Worm (Caenorhabditis elegans) whole organism, early embryonic: Measurements from ENCODE around the gene moc-6.

Experiments used
- B0310.2 ChIP-seq: sonication (generic microtip); optimal IDR thresholded peaks from 2 replicates; lab custom pipeline; 2016; ENCODE audit warnings: mild to moderate bottlenecking, missing genetic modification characterization, missing compliant biosample characterization
- F13C5.2 ChIP-seq: sonication (generic microtip); optimal IDR thresholded peaks from 2 replicates; lab custom pipeline; 2017; ENCODE audit warnings: mild to moderate bottlenecking, missing genetic modification characterization, inconsistent platforms, missing compliant biosample characterization
- aly-1 ChIP-seq: sonication (generic microtip); optimal IDR thresholded peaks from 2 replicates; lab custom pipeline; 2016; ENCODE audit warnings: missing genetic modification characterization, missing compliant biosample characterization
- ama-1 ChIP-seq: fragments of 150-350 bp; optimal IDR thresholded peaks from 2 replicates; lab custom pipeline; 2014
- ceh-13 ChIP-seq: fragments of 200-800 bp; sonication (Bioruptor generic); optimal IDR thresholded peaks from 2 replicates; lab custom pipeline; 2018; ENCODE audit warnings: mild to moderate bottlenecking, missing genetic modification characterization, missing compliant biosample characterization
- ceh-36 ChIP-seq: sonication (generic microtip); optimal IDR thresholded peaks from 2 replicates; lab custom pipeline; 2016; ENCODE audit warnings: missing genetic modification characterization, inconsistent platforms, missing compliant biosample characterization
- ets-7 ChIP-seq: sonication (generic microtip); optimal IDR thresholded peaks from 2 replicates; lab custom pipeline; 2016; ENCODE audit warnings: missing genotype, missing genetic modification characterization, missing compliant biosample characterization
- flt-1 ChIP-seq: fragments of 200-800 bp; sonication (Bioruptor generic); IDR thresholded peaks from 2 replicates; pipeline ENCODE4 v1.3.6; 2022; ENCODE audit warnings: missing genetic modification characterization, missing compliant biosample characterization
- hmbx-1 ChIP-seq: sonication (generic microtip); optimal IDR thresholded peaks from 2 replicates; lab custom pipeline; 2016; ENCODE audit warnings: mild to moderate bottlenecking, missing genetic modification characterization, missing compliant biosample characterization
- hmg-4 ChIP-seq: fragments of 200-800 bp; sonication (Bioruptor generic); optimal IDR thresholded peaks from 2 replicates; lab custom pipeline; 2018; ENCODE audit warnings: mild to moderate bottlenecking, missing genetic modification characterization, missing compliant biosample characterization
- hnd-1 ChIP-seq: sonication (generic microtip); optimal IDR thresholded peaks from 2 replicates; lab custom pipeline; 2016; ENCODE audit warnings: missing genetic modification characterization, missing compliant biosample characterization
- pes-1 ChIP-seq: fragments of 200-800 bp; sonication (Bioruptor generic); IDR thresholded peaks from 2 replicates; pipeline ENCODE4 v1.3.6; 2022; ENCODE audit warnings: missing genetic modification reagents, missing genetic modification characterization, missing compliant biosample characterization
- scrt-1 ChIP-seq: fragments of 200-800 bp; sonication (Bioruptor generic); IDR thresholded peaks from 2 replicates; pipeline ENCODE4 v1.3.6; 2022; ENCODE audit warnings: missing genetic modification characterization, missing compliant biosample characterization
- sea-1 ChIP-seq: fragments of 200-800 bp; sonication (Bioruptor generic); conservative IDR thresholded peaks from 2 replicates; pipeline ENCODE4 v1.3.6; 2022; ENCODE audit warnings: missing genetic modification characterization, missing compliant biosample characterization
- tbx-11 ChIP-seq: fragments of 200-800 bp; sonication (Bioruptor generic); IDR thresholded peaks from 2 replicates; pipeline ENCODE4 v1.3.6; 2022; ENCODE audit warnings: missing genetic modification characterization, missing compliant biosample characterization
- tbx-37 ChIP-seq: fragments of 200-800 bp; sonication (Bioruptor generic); conservative IDR thresholded peaks from 2 replicates; pipeline ENCODE4 v1.3.6; 2022; ENCODE audit warnings: missing genetic modification reagents, missing genetic modification characterization, missing compliant biosample characterization
- tra-4 ChIP-seq: sonication (generic microtip); optimal IDR thresholded peaks from 2 replicates; lab custom pipeline; 2017; ENCODE audit warnings: missing genetic modification characterization, missing compliant biosample characterization

The moc-6 gene

DNA sequence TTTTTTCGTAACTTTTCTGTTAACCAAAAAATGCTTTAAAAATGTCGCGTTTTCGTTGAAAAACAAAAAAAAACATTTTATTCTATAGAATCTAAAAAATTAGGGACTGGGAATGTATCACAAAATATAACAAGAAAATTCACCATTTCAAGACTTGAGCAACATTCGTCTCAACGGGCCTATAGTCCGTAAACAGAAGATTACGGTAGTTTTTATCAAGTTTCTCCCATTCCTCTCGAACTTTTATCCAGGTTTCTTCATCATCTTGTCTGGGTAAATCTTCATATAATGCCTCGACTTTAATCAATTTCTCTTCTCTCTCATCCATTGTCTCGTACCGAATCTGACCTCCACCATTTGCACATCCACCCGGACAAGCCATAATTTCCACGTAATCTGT is 40.4 kb upstream of the moc-6 start:
- TF ChIP-seq tbx-11 (no peak), hnd-1 (tag; lab: Kevin White, UChicago) (no peak), B0310.2 (tag; lab: Kevin White, UChicago) (no peak), ceh-13 (GFP tag; lab: Kevin White, UChicago) (no peak), hmbx-1 (tag; lab: Kevin White, UChicago) (no peak), ets-7 (tag; lab: Kevin White, UChicago) (no peak), F13C5.2 (no peak), flt-1 (GFP tag; lab: Robert Waterston, UW) (no peak), aly-1 (tag; lab: Kevin White, UChicago) (no peak)

DNA sequence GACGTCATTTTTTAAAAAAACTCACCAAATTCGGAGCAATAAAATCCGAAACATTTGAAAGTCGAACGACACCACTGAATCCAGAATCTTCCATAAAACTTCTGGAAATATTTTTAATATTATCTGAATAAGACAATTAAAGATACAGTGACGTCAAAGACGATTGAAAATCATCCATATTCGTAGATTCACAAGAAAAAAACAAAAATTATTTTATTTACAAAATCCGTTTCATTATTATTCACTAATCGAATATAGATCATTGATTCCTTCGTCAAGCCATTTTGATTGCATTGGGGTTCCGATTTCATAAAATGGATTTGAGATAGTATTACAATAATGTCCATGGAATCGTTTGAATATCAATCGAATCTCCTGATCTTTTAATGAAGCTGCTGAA is 37.1 kb upstream of the moc-6 start, which contains the start of gene oxy-4:
TSS of gene oxy-4 (minus strand) at position 101 of the 400 bp plus-strand sequence.
- no peak for TF ChIP-seq hnd-1 (tag; lab: Kevin White, UChicago)
- TF ChIP-seq aly-1 (tag; lab: Kevin White, UChicago): no peak

DNA sequence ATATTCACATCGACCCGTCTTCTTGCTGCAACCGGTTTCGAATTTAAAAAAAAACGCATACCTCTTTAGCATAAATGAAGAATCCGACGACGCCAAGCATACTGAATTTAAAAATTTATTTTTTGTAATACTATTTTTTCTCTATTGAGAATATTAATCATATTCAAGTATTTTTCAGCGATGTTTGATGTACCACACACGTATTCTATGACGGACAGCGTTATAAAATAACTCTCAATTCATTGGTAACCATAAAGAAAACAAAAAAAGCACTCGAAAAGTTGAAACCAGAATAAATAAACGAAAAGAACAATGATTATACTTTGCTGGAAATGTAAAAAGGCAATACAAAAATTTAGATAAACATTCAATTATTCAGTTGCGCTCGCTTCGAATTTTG is 36.3 kb upstream of the moc-6 start, which contains the start of gene T10F2.5:
TSS of gene T10F2.5 (minus strand) at position 101 of the 400 bp plus-strand sequence.
- no peak for TF ChIP-seq hnd-1 (tag; lab: Kevin White, UChicago)

DNA sequence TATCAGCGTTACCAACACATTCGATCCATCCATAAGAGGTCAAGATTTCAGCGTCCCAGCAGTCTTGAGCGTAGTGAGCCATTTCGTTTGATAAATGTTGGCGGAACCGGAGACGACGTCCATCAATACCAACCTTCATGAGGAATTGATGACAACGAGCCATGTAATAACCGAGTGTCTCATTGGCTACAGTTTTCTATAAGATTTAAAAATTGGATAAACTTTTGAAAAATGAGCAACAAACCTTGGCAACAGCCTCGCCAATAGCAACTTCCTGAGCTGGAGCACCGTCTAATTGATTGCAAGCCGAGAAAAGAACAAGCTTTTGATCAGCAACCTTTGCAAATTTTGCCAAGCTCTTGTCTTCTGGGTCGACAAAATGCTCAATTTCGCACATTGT is 35.0 kb upstream of the moc-6 start:
- TF ChIP-seq hnd-1 (tag; lab: Kevin White, UChicago) (no peak), hmg-4 (GFP tag; lab: Kevin White, UChicago) (no peak), ama-1 (lab: Kevin White, UChicago) (no peak), tbx-37 (GFP tag; lab: Robert Waterston, UW) (no peak), tbx-11 (no peak), ceh-13 (GFP tag; lab: Kevin White, UChicago) (no peak), F13C5.2 (no peak), sea-1 (GFP tag; lab: Robert Waterston, UW) (no peak), B0310.2 (tag; lab: Kevin White, UChicago) (no peak), tra-4 (tag; lab: Kevin White, UChicago) (no peak), flt-1 (GFP tag; lab: Robert Waterston, UW) (no peak), ceh-36 (tag; lab: Kevin White, UChicago) (no peak), aly-1 (tag; lab: Kevin White, UChicago) (no peak), ets-7 (tag; lab: Kevin White, UChicago) (no peak)

DNA sequence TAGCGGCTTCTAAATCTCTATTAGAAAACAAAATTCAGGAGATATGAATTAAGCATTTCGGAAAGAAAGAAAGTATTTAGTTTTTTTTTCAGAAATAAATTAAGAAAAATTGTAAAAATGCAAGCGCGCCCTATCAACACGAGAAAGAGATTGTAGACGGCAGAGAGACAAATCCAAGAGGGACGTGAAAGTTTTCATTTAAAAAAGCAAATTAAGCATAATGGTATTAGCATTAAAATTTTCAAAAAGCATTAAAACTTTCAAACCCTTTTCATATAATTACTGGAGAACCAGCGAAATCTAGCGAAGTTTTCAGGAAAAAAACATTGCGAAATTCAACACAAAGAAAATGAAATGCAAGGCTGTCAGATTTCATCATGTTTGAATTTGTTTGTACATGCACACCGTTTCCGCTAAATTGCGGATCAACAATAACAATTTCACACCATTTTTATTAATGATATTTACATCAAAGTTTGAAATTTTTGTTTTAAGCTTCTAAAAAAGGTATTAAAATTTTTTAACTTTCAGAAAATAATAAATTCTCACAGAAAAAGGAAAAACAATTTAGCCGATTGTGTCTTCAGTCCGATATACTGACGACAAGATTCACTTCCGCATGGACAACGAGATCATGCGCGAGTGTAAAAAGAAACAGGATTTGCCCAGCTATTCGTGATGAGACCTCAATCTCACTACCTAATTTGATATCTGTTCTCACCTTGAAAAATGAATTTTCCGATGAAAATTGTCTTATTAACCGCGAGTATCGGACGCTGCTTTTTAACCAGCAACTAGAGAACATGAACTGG is 32.8 kb upstream of the moc-6 start, which contains the start of gene gars-1:
TSS of gene gars-1 (minus strand) at position 808 of the 812 bp plus-strand sequence.
- TF ChIP-seq hnd-1 (tag; lab: Kevin White, UChicago) (no peak), hmbx-1 (tag; lab: Kevin White, UChicago) (no peak), ceh-13 (GFP tag; lab: Kevin White, UChicago) (no peak), ceh-36 (tag; lab: Kevin White, UChicago) (no peak), scrt-1 (GFP tag; lab: Robert Waterston, UW) (no peak), pes-1 (GFP tag; lab: Robert Waterston, UW) (no peak), ama-1 (lab: Kevin White, UChicago) (no peak), tra-4 (tag; lab: Kevin White, UChicago) (no peak)

DNA sequence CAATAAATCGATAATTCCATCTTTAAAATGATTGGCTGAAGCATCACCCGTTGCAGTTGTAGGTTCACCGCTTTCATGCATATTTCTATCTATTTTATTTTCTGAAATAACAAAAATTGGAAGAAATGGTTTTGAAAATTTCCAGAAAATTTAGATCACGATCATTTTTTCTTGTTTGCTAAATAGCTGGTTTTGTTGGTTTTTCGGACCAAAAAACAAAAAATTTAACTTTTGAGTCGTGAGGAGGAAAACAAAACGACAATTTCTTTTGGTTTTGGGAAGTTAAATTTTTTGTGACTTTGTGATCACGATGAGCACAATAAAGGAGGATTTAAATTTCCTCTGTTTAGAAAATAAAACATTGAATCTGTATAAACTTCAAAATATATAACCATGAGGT is 30.6 kb upstream of the moc-6 start, which contains the start of gene T10F2.2:
TSS of gene T10F2.2 (minus strand) at position 101 of the 400 bp plus-strand sequence.
- TF ChIP-seq scrt-1 (GFP tag; lab: Robert Waterston, UW) (no peak), tbx-11 (no peak), hmbx-1 (tag; lab: Kevin White, UChicago) (no peak), ama-1 (lab: Kevin White, UChicago) (peak; percentile 35), flt-1 (GFP tag; lab: Robert Waterston, UW) (no peak)

DNA sequence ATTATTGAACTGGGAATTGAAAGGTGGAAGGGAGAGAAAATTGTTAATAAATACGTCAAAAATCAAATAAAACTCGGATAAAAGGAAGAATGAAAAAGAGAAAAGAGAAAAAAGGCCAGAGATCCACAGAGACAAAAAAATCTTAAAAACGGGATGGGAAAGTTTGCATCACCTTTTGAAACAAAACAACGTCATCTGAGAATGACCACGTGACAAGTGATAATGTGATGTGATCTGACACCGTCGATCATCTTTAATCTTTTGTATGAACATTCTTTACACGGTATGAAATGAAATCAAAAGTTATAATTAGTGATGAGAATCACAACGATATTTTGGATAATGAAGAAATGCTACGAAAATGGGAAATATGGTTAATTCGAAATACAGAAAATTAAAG is 30.0 kb upstream of the moc-6 start:
- TF ChIP-seq ceh-36 (tag; lab: Kevin White, UChicago) (no peak), tbx-11 (no peak), ets-7 (tag; lab: Kevin White, UChicago) (no peak), tra-4 (tag; lab: Kevin White, UChicago) (no peak), sea-1 (GFP tag; lab: Robert Waterston, UW) (no peak), ama-1 (lab: Kevin White, UChicago) (no peak), hnd-1 (tag; lab: Kevin White, UChicago) (no peak)

DNA sequence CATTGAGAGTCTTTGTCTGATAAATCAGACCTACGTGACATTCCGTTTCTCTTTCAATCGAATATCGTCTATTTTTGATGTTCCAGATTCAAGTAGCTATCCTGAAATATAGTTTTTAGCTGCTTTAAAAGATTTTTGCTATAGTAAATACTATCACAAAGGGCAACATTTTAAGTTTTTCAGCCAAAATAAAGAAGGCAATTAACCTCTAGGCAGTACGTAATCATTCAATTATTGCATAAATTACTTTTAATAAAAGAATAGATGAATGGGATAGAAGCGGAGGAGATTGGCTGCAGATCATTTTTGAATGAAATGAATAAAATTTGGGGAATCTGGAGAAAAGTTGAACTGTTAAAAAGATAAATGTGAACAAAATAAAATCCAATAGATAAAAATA is 26.1 kb upstream of the moc-6 start, which contains the start of gene ulp-1:
TSS of gene ulp-1 (minus strand) at position 101 of the 400 bp plus-strand sequence.
- no peak for TF ChIP-seq ets-7 (tag; lab: Kevin White, UChicago)
- TF ChIP-seq F13C5.2: no peak
- TF ChIP-seq tbx-11: no peak
- no peak for TF ChIP-seq sea-1 (GFP tag; lab: Robert Waterston, UW)
- TF ChIP-seq aly-1 (tag; lab: Kevin White, UChicago): no peak
- no peak for TF ChIP-seq ama-1 (lab: Kevin White, UChicago)
- TF ChIP-seq hmbx-1 (tag; lab: Kevin White, UChicago): no peak
- no peak for TF ChIP-seq scrt-1 (GFP tag; lab: Robert Waterston, UW)
- no peak for TF ChIP-seq pes-1 (GFP tag; lab: Robert Waterston, UW)
- no peak for TF ChIP-seq tbx-37 (GFP tag; lab: Robert Waterston, UW)
- TF ChIP-seq ceh-36 (tag; lab: Kevin White, UChicago): no peak
- no peak for TF ChIP-seq B0310.2 (tag; lab: Kevin White, UChicago)
